Worm (Caenorhabditis elegans): ENCODE data around the gene Y39E4B.5.

Gene Y39E4B.5

DNA sequence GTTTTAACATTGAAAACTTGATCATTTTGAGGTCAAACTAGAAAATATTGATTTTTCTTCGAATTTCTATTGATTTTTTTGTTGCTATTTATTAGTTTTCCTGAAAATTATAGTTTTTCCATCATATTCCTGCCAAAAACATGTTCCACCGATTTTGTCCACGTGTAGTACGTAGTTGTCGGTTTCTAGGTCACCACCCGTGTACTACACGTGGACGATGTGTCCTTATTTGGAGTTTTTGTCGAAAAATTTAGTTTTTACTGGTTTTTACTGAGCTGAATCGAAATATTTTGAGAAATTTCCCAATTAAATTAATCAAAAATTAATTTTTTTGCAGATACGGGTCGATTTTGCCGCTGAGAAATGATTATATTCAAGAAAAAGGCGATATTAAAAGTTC, 18.1 kb downstream of the Y39E4B.5 start:
- TF ChIP-seq zfp-3 (GFP tag; conservative IDR thresholded peaks at IDR 0.05) (0 out of 2 replicates have a peak, but pooled peaks have one; percentile 38), daf-16 (GFP tag; optimal IDR thresholded peaks at IDR 0.05) (no peak), daf-16 (tag; optimal IDR thresholded peaks at IDR 0.05) (no peak), madf-9 (GFP tag; conservative IDR thresholded peaks at IDR 0.05) (peak; percentile 53; the same call in 1 of the 2 replicates), dmd-6 (GFP tag; IDR thresholded peaks at IDR 0.05) (peak; percentile 43; the same call in 1 of the 2 replicates), F44E2.7 (GFP tag; IDR thresholded peaks at IDR 0.05) (no peak), F37D6.2 (tag; optimal IDR thresholded peaks at IDR 0.05) (peak; percentile 4), nhr-102 (tag; optimal IDR thresholded peaks at IDR 0.05) (no peak), mes-2 (tag; optimal IDR thresholded peaks at IDR 0.05; ENCODE audit: poor library complexity, severe bottlenecking) (peak; percentile 97), egl-27 (tag; optimal IDR thresholded peaks at IDR 0.05) (no peak), Y48G9A.11 (GFP tag; IDR thresholded peaks at IDR 0.05) (peak; percentile 69), mep-1 (tag; optimal IDR thresholded peaks at IDR 0.05) (peak; percentile 38), ZK337.2 (GFP tag; IDR thresholded peaks at IDR 0.05) (peak; percentile 88), lsy-2 (tag; optimal IDR thresholded peaks at IDR 0.05) (peak in 1 of 2 experiments; percentile 68), tag-97 (GFP tag; IDR thresholded peaks at IDR 0.05) (peak; percentile 82; the same call in 1 of the 2 replicates), duxl-1 (tag; optimal IDR thresholded peaks at IDR 0.05; ENCODE audit: poor library complexity) (peak; percentile 45), mdt-29 (GFP tag; IDR thresholded peaks at IDR 0.05) (0 out of 2 replicates have a peak, but pooled peaks have one; percentile 41), ceh-28 (tag; optimal IDR thresholded peaks at IDR 0.05) (no peak), dmd-9 (GFP tag; IDR thresholded peaks at IDR 0.05) (peak; percentile 90), lim-7 (GFP tag; IDR thresholded peaks at IDR 0.05) (no peak), Y105C5A.15 (GFP tag; IDR thresholded peaks at IDR 0.05) (no peak), rbr-2 (tag; optimal IDR thresholded peaks at IDR 0.05) (peak; percentile 49), ceh-44 (GFP tag; IDR thresholded peaks at IDR 0.05) (0 out of 2 replicates have a peak, but pooled peaks have one; percentile 29), cey-2 (tag; optimal IDR thresholded peaks at IDR 0.05; ENCODE audit: borderline replicate concordance, insufficient read depth) (no peak), ztf-7 (tag; optimal IDR thresholded peaks at IDR 0.05) (no peak), hif-1 (tag; optimal IDR thresholded peaks at IDR 0.05) (peak in 1 of 2 experiments; percentile 79), dpl-1 (GFP tag; optimal IDR thresholded peaks at IDR 0.05) (peak; percentile 65), T20F7.1 (GFP tag; optimal IDR thresholded peaks at IDR 0.05) (peak; percentile 59), skn-1 (tag; optimal IDR thresholded peaks at IDR 0.05) (no peak), hmg-1.1 (GFP tag; IDR thresholded peaks at IDR 0.05) (0 out of 2 replicates have a peak, but pooled peaks have one; percentile 16), unc-130 (GFP tag; optimal IDR thresholded peaks at IDR 0.05) (peak; percentile 65), dve-1 (tag; optimal IDR thresholded peaks at IDR 0.05; ENCODE audit: insufficient read depth) (peak; percentile 13), lin-38 (GFP tag; IDR thresholded peaks at IDR 0.05) (peak; percentile 48), tra-1 (GFP tag; IDR thresholded peaks at IDR 0.05) (peak; percentile 11; the same call in 1 of the 2 replicates), mdl-1 (tag; optimal IDR thresholded peaks at IDR 0.05) (no peak), dmd-8 (GFP tag; IDR thresholded peaks at IDR 0.05) (no peak)

ce11 chrIII:13201079-13201478, 31.4 kb downstream of the Y39E4B.5 start:
- TF ChIP-seq sdz-12 (GFP tag; optimal IDR thresholded peaks at IDR 0.05) (no peak), set-16 (GFP tag; IDR thresholded peaks at IDR 0.05) (no peak), cey-2 (tag; optimal IDR thresholded peaks at IDR 0.05; ENCODE audit: borderline replicate concordance, insufficient read depth) (no peak), snpc-4 (tag; optimal IDR thresholded peaks at IDR 0.05) (no peak), nhr-77 (tag; optimal IDR thresholded peaks at IDR 0.05) (no peak), mdl-1 (tag; optimal IDR thresholded peaks at IDR 0.05) (no peak), spr-1 (tag; optimal IDR thresholded peaks at IDR 0.05) (no peak), ZK546.5 (tag; optimal IDR thresholded peaks at IDR 0.05) (no peak), ceh-44 (GFP tag; IDR thresholded peaks at IDR 0.05) (no peak), vab-7 (GFP tag; IDR thresholded peaks at IDR 0.05) (no peak), mdt-29 (GFP tag; IDR thresholded peaks at IDR 0.05) (no peak), Y75B8A.6 (GFP tag; IDR thresholded peaks at IDR 0.05) (no peak), ztf-11 (tag; optimal IDR thresholded peaks at IDR 0.05) (no peak), lin-1 (GFP tag; IDR thresholded peaks at IDR 0.05) (no peak), tra-1 (GFP tag; IDR thresholded peaks at IDR 0.05) (no peak)
